Worm (Caenorhabditis elegans) whole organism, dauer: ENCODE measurements around the gene srg-21.
"Not testable (repeated sequence)": the region's sequence is repeated elsewhere in the genome, so short reads cannot be mapped to it uniquely, and the experiment has no call there.

Source experiments
- unc-62 ChIP-seq: sonication (generic microtip); optimal IDR thresholded peaks from 2 replicates; lab custom pipeline; 2017; ENCODE audit warnings: missing biosample characterization, missing genetic modification reagents, missing genetic modification characterization

Gene srg-21

DNA sequence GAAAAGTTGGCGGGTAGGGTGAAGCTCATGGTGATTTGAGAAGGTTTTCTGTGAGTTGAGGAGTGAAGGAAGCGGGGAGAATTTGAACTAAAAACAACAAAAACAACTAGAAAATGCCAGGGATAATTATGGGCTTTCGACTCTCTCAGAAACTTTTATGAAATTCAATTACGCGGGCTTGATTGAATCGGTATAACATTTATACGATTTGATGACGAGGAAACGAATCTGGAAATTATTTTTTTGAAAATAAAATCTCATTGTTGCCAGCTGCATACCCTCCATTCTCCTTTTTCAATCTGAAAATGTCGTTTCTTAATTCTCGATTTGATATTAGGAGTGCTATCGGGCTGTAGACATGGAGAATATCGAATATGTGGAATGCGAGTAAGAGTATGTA, at the start of gene srg-21:
srg-21 (minus strand) TSS at position 101 of the 400 bp plus-strand sequence.
- TF ChIP-seq unc-62 (GFP tag; lab: Kevin White, UChicago) = no peak

DNA sequence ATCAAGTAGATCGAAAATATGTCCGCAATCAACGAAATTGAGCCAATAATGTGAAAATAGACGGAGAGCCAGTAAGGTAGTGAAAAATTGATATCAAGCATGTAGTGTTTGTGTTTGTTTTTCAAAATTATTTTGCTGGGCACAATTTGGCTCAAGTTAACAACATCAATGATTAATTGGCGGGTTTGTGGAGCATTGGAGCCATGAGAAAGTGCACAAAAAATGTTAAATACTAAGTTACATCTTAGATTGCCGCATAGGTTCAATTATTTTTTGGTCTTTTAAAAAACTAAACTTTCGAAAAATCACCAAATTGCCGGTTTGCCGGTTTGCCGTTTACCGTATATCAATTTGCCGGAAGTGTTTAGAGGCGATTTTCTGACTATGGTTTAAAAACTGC, 46.6 kb upstream of the srg-21 start, which contains the start of gene sri-54:
sri-54 (minus strand) TSS at position 101 of the 400 bp plus-strand sequence.
- TF ChIP-seq unc-62 (GFP tag; lab: Kevin White, UChicago) = no peak

DNA sequence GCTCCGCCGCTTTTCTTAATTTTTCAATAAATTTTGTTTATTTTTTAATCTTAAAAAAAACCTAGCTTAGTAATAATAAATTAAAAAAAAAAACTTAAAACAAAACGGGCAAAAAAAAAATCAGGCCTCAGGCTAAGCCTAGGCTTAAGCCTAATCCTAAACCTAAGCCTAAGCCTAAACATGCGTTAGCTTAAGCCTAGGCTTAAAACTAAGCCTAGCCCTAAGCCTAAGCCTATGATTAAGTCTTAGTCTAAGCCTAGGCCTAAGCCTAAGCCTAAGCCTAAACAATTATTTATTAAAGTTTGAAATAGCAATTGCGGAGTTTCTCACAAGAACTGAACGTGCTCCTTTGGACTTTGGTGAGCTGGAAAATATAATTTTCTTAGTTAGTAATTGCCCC, 44.1 kb upstream of the srg-21 start:
- no peak for TF ChIP-seq unc-62 (GFP tag; lab: Kevin White, UChicago)

DNA sequence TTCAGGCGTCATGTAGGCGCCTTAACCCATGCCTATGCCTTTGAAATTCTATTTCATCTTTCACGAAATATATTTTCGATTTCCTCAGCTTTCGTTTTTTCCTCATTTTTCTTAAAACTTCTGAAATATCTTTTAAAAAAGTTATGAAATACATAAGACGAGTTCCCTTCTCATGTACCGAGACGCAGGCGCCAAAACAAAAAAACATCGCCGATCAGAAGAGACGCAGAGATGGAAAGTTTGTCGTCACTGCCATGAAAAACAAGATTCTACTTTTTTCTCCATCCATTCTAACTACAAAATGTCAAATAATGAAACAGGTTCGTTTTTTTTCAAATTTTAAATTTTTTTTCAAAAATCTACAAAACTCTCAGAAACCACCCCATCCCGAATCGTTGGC, 37.8 kb upstream of the srg-21 start, which contains the start of gene chil-24:
chil-24 (plus strand) TSS at position 156 of the 400 bp plus-strand sequence.
- TF ChIP-seq unc-62 (GFP tag; lab: Kevin White, UChicago) = no peak

DNA sequence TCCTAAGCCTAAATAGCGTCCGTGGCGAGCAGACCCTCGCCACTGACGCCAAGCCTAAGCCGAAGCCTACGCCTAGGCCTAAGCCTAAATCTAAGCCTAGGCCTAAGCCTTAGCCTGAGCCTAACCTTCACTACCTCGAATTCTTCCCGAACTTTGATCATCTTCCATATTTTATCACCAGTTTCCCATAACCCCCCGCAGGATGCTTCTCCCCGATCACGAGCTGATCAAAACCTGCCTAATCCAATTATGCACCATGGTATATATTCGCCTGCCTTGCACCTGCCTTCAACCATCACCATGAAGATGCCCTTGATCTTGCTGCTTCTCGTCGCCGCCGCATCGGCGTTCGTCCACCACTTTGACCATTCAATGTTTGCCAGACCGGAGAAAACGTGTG, 35.6 kb upstream of the srg-21 start, which contains the start of gene ins-31:
ins-31 (plus strand) TSS at position 301 of the 400 bp plus-strand sequence.
- not testable (repeated sequence) for TF ChIP-seq unc-62 (GFP tag; lab: Kevin White, UChicago)

DNA sequence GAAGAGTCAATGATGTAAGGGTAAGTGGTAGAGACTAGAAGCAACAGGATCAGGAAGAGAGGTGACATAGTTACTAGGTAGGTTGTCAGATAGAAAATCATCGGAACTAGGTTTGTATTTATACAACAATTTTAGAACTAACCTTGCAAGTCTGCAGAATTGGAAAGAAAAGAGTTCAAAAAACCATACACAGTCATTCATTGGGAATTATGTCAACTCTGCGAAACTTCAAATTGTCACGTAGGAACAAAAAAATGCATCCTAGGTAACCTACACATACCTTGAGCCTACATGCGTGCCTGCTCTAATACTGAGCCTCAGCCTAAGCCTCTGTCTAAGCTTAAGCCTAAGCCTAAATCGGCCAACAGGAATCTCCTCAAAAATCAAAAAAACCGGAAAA, 35.2 kb upstream of the srg-21 start, which contains the start of gene ins-19:
ins-19 (minus strand) TSS at position 101 of the 400 bp plus-strand sequence.
- TF ChIP-seq unc-62 (GFP tag; lab: Kevin White, UChicago) = no peak

DNA sequence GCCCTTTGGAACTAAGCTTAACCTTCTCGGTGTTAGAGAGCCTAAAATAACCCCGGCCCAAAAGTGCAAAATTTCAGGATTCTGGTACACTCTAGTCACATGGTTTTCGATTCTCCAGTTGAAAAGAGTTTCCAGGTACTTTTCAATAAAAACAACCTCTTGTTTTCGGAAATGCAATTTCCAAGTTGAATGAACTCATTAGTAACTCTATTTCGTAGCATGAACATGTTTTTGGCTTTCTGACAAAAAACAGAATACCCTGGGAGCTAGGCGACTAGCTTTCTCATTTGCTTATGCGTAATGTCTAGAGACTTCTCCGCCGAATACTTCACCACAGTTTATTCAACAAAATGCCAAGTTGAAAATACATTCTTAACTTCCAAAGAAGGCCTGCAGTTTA, 32.0 kb upstream of the srg-21 start, which contains the start of gene srh-71:
srh-71 (plus strand) TSS at position 301 of the 400 bp plus-strand sequence.
- no peak for TF ChIP-seq unc-62 (GFP tag; lab: Kevin White, UChicago)

DNA sequence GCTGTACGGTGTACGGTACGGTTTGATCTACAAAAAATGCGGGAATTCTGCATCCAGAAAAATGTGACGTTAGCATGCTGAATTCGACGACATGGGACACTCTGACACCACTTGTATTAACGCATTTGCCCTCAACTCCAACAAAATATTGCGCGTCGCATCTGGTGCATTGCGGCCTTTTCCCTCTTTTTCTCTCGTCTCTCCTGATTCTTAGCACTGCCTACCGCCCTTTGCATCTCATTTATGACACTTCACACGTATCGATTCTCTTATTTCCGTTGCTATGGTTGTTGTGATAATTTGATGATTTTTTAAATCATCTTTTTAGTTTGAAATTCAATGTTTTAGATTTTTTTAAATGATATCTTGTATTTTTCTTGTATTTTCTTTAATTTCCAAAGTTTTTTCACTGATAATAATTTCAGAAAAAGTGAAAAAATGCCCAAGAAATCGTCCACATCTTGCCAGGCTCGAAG, 27.8 kb upstream of the srg-21 start, which contains the start of gene T10D4.6:
T10D4.6 (plus strand) TSS at position 426 of the 476 bp plus-strand sequence.
- TF ChIP-seq unc-62 (GFP tag; lab: Kevin White, UChicago) = no peak

DNA sequence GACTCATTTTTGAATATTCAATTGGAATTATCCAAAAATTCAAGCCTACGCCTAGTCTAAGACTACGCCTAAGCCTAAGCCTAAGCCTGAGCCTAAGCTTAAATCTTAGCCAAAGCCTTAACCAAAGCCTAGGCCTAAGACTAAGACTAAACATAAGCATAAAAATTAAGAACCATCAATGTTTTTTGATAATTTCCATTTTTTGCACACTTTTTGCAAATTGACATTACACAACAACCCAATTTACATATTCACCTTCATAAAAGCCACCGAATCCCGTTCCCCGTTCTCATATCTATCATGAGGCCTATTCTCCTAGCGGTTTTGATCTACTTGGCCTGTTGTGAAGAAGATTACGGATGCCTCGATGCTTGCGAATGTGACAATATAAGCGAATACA, 26.3 kb upstream of the srg-21 start, which contains the start of gene T10D4.7:
T10D4.7 (plus strand) TSS at position 301 of the 400 bp plus-strand sequence.
- TF ChIP-seq unc-62 (GFP tag; lab: Kevin White, UChicago) = no peak

DNA sequence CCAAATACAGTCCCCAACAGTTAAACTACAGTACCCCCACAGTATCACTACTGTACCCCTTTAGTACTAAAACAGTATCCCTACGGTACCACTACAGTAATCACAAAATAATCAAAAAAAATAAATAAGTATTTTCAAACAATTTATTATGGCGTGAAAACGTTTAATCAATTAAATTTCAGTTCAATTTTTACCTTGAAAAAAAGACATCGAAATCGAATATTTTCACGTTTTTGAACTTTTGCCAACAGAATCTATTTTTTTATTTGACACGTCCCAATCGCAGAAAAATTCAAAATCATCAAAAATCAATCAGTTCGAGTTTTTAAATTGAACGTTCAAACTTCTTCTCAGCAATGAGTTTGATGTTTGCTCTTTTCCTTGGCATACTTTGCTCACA, 22.8 kb upstream of the srg-21 start, which contains the start of gene clec-123:
clec-123 (plus strand) TSS at position 301 of the 400 bp plus-strand sequence.
- no peak for TF ChIP-seq unc-62 (GFP tag; lab: Kevin White, UChicago)

DNA sequence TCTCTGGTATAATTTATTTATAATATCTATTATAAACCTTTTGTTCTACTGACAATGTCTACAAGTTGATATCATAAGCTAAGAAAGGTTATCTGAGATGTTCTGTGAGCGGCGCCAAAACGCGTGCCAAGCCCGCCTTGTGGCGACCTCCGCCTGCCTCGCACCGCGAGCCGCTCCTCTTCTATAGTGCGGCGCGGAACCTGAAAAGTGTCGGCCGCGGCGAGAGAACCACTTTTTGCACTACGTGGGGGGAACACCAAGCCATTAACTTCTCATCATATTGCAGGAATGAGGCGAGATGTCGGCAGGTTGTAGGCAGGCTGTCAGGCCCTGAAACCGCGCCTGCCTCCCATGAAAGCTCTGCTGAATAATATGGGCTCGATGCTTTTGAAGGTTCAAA, 22.1 kb upstream of the srg-21 start:
- no peak for TF ChIP-seq unc-62 (GFP tag; lab: Kevin White, UChicago)

DNA sequence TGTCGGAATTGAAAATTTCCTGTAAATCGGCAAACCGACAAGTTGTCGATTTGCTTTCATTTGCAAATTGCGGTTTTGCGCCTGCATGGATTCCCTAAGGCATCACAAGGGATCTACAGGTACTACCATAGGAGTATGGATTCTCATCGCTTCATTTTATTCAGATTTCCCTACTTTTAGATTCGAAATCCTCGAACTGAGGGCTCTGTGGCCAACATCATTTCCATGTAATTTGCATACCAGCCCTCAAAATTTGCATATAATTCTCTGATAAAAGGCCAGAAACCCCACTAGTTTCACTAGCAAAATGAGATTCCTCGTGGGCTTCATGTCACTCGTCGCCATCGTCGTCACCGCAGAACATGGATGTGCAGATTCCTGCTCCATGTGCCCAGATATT, 21.1 kb upstream of the srg-21 start, which contains the start of gene Y25C1A.2:
Y25C1A.2 (plus strand) TSS at position 301 of the 400 bp plus-strand sequence.
- no peak for TF ChIP-seq unc-62 (GFP tag; lab: Kevin White, UChicago)

DNA sequence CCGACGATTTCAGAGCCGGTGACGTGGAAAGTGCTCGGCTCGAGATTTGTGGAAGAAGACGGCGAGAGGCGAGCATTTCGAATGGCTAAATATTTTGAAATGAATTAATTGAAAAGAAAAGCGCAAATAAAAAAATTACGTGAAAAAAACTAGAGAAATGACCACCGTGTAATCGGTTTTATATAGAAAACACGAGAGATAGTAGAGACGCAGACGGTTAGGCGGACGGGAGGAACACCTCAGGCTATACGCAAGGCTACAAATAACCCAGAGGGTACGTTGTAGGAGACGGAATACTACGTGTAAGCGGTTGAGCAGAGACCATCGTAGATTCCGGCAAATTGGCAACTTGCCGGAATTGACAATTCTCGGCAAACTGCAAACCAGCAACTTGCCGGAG, 20.0 kb upstream of the srg-21 start, which contains the start of gene Y25C1A.13:
Y25C1A.13 (minus strand) TSS at position 101 of the 400 bp plus-strand sequence.
- no peak for TF ChIP-seq unc-62 (GFP tag; lab: Kevin White, UChicago)

DNA sequence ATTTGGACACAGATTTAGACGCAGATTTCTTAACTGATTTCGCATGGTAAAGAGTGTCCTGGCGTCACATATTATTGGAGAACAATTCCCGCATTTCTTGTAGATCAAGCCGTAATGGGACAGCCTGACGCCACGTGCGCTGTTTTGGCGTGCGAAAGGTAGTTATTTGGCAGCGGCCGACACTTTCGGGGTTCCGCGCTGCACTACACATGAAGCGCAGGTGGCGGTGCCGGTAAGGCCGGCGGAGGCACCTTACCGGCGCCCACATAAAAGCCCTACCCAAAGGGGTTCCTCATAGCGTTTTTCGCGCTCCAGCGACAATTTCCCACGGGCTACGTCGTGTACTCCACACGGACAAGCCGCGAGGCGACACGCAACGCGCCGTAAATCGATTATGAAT, 18.9 kb upstream of the srg-21 start:
- no peak for TF ChIP-seq unc-62 (GFP tag; lab: Kevin White, UChicago)

DNA sequence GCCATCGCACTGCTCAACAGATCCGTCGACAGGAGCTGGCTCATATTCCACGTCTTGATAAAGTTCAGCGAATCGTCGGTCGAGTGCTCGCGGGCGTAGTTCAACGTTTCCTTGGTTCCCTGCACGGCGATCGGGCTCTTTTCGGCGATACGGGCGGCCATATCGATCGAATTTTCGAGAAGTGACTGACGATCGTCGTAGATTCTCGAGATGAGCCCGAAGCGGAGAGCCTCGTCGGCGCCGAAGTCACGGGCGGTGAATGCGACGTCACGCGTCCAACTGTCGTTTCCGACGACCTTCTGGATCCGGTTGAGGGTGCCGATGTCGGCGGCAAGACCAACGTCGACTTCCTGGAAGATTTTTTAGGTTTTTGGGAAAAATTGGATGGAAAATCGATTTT, 18.4 kb upstream of the srg-21 start:
- no peak for TF ChIP-seq unc-62 (GFP tag; lab: Kevin White, UChicago)

DNA sequence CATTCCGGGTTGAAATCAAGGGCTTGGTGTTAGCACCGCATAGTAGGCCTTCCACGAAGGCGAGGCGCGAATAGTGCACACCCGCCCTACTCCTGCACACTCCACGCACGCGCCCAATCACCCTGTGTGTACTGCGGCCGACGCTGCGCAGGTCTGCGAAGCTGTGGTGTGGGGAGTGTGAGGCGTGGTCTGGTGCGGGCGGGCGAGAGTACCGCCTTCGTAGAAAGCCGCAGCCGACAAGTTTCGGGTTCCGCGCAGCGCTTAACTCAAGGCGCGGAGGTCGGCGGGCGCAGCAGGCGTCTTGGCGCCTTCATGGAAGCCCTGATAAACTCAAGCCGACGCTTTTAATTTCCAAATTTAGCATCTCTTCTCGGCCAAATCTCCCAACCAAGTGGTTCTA, 16.9 kb upstream of the srg-21 start:
- no peak for TF ChIP-seq unc-62 (GFP tag; lab: Kevin White, UChicago)

DNA sequence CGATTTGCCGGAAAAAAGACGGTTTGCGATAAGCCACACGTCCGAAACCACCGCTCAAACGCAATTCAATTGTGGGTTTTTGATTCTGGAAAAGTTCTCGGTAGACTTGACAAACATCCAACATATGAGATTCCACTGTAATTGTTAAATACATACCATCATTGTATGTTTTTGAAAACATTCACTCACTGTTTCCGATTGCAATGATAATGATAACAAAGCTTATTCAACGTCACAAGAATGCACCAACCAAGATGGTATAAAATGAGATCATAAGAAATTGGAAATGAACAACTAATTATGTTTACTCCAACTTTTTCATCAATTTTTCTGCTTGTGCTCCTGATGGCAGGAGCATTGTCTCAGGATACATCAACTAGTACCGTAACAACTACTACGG, 14.6 kb upstream of the srg-21 start, which contains the start of gene clec-122:
clec-122 (plus strand) TSS at position 301 of the 400 bp plus-strand sequence.
- TF ChIP-seq unc-62 (GFP tag; lab: Kevin White, UChicago) = no peak
